Fruit fly (Drosophila melanogaster): ENCODE measurements around the gene CG13460.

- TF ChIP-seq CG8301 (tag; optimal IDR thresholded peaks at IDR 0.05) (no peak), CG12605 (GFP tag; IDR thresholded peaks at IDR 0.05) (no peak), CG34367 (tag; optimal IDR thresholded peaks at IDR 0.05) (no peak), CG15710 (tag; optimal IDR thresholded peaks at IDR 0.05) (no peak), CG4496 (GFP tag; IDR thresholded peaks at IDR 0.05) (no peak), fd96Ca (GFP tag; IDR thresholded peaks at IDR 0.05) (no peak), EcR (GFP tag; optimal IDR thresholded peaks at IDR 0.05) (no peak), CG9948 (tag; optimal IDR thresholded peaks at IDR 0.05) (no peak), gl (tag; optimal IDR thresholded peaks at IDR 0.05) (no peak), CG10348 (GFP tag; IDR thresholded peaks at IDR 0.05) (no peak)
Measured at dm6 chr3L:15100983-15101382, 39.5 kb upstream of the CG13460 start.

Data from whole organism, pupa.